Fruit fly (Drosophila melanogaster): ENCODE measurements around the gene ng3.

Gene ng3

dm6 chrX:3273557-3273956 is 31.7 kb upstream of the ng3 start (continued):
- TF ChIP-seq slbo (GFP tag; IDR thresholded peaks at IDR 0.05), result peak; percentile 67
- TF ChIP-seq run (tag; optimal IDR thresholded peaks at IDR 0.05), result no peak
- no peak for TF ChIP-seq trh (GFP tag; optimal IDR thresholded peaks at IDR 0.05)
- TF ChIP-seq Aef1 (GFP tag; IDR thresholded peaks at IDR 0.05), result 0 out of 3 replicates have a peak, but pooled peaks have one; percentile 19
- peak; percentile 30 for TF ChIP-seq lilli (GFP tag; optimal IDR thresholded peaks at IDR 0.05)
- no peak for TF ChIP-seq CG34224 (GFP tag; IDR thresholded peaks at IDR 0.05; ENCODE audit: partially characterized antibody)
- no peak for TF ChIP-seq Sox100B (GFP tag; optimal IDR thresholded peaks at IDR 0.05)
- no peak for TF ChIP-seq CG10979 (tag; optimal IDR thresholded peaks at IDR 0.05)
- no peak for TF ChIP-seq CG1602 (GFP tag; optimal IDR thresholded peaks at IDR 0.05)
- TF ChIP-seq CG13894 (tag; optimal IDR thresholded peaks at IDR 0.05), result peak; percentile 46
- TF ChIP-seq phol (tag; optimal IDR thresholded peaks at IDR 0.05), result no peak
- no peak for TF ChIP-seq pan (optimal IDR thresholded peaks at IDR 0.05)
- TF ChIP-seq pan (GFP tag; optimal IDR thresholded peaks at IDR 0.05 in 1 of 2, IDR thresholded peaks at IDR 0.05 in 1 of 2), result peak in 1 of 2 experiments; percentile 26
- TF ChIP-seq CG3281 (GFP tag; optimal IDR thresholded peaks at IDR 0.05), result peak; percentile 13
- TF ChIP-seq Rfx (GFP tag; IDR thresholded peaks at IDR 0.05), result peak; percentile 72
- TF ChIP-seq CG11456 (GFP tag; IDR thresholded peaks at IDR 0.05), result peak; percentile 68; the same call in 1 of the 3 replicates
- TF ChIP-seq amos (GFP tag; IDR thresholded peaks at IDR 0.05; ENCODE audit: partially characterized antibody), result no peak
- TF ChIP-seq CG31388 (GFP tag; optimal IDR thresholded peaks at IDR 0.05), result no peak
- 0 out of 2 replicates have a peak, but pooled peaks have one; percentile 7 for TF ChIP-seq ssp (GFP tag; IDR thresholded peaks at IDR 0.05)
- TF ChIP-seq CG12299 (tag; optimal IDR thresholded peaks at IDR 0.05), result no peak
- TF ChIP-seq Fer1 (GFP tag; optimal IDR thresholded peaks at IDR 0.05), result peak; percentile 67
- peak; percentile 14 for TF ChIP-seq CG13296 (GFP tag; optimal IDR thresholded peaks at IDR 0.05)
- no peak for TF ChIP-seq CG10462 (GFP tag; optimal IDR thresholded peaks at IDR 0.05)
- TF ChIP-seq mirr (GFP tag; optimal IDR thresholded peaks at IDR 0.05), result peak; percentile 0
- TF ChIP-seq CG7372 (GFP tag; IDR thresholded peaks at IDR 0.05), result 0 out of 2 replicates have a peak, but pooled peaks have one; percentile 29
- TF ChIP-seq sob (GFP tag; IDR thresholded peaks at IDR 0.05), result no peak
- no peak for TF ChIP-seq wek (GFP tag; optimal IDR thresholded peaks at IDR 0.05)
- no peak for TF ChIP-seq BEAF-32 (GFP tag; optimal IDR thresholded peaks at IDR 0.05)
- no peak for TF ChIP-seq zf30C (GFP tag; optimal IDR thresholded peaks at IDR 0.05)
- no peak for TF ChIP-seq CG15479 (GFP tag; optimal IDR thresholded peaks at IDR 0.05)
- TF ChIP-seq sd (tag; optimal IDR thresholded peaks at IDR 0.05), result peak; percentile 15
- TF ChIP-seq CG2199 (GFP tag; IDR thresholded peaks at IDR 0.05), result no peak
- TF ChIP-seq MBD-R2 (GFP tag; IDR thresholded peaks at IDR 0.05), result 0 out of 2 replicates have a peak, but pooled peaks have one; percentile 36
- TF ChIP-seq lbe (GFP tag; optimal IDR thresholded peaks at IDR 0.05), result no peak
- TF ChIP-seq Sry-β (GFP tag; optimal IDR thresholded peaks at IDR 0.05), result no peak
- TF ChIP-seq Dbx (GFP tag; IDR thresholded peaks at IDR 0.05), result peak; percentile 69; the same call in 2 of the 3 replicates
- TF ChIP-seq tap (tag; optimal IDR thresholded peaks at IDR 0.05), result no peak
- no peak for TF ChIP-seq tio (GFP tag; optimal IDR thresholded peaks at IDR 0.05)
- TF ChIP-seq CG2678 (tag; optimal IDR thresholded peaks at IDR 0.05), result peak; percentile 58
- TF ChIP-seq Adf1 (GFP tag; IDR thresholded peaks at IDR 0.05), result no peak; the same call in 1 of the 2 replicates
- no peak for TF ChIP-seq CG5180 (GFP tag; optimal IDR thresholded peaks at IDR 0.05)
- no peak for TF ChIP-seq zen (tag; optimal IDR thresholded peaks at IDR 0.05)
- TF ChIP-seq CG4617 (GFP tag; optimal IDR thresholded peaks at IDR 0.05; ENCODE audit: borderline replicate concordance), result no peak
- no peak for TF ChIP-seq gfzf (GFP tag; optimal IDR thresholded peaks at IDR 0.05)
- no peak for TF ChIP-seq CoRest (tag; optimal IDR thresholded peaks at IDR 0.05)
- 0 out of 2 replicates have a peak, but pooled peaks have one; percentile 24 for TF ChIP-seq gsb (GFP tag; IDR thresholded peaks at IDR 0.05)
- no peak for TF ChIP-seq CG12769 (tag; optimal IDR thresholded peaks at IDR 0.05)
- TF ChIP-seq NC2α (GFP tag; optimal IDR thresholded peaks at IDR 0.05), result no peak
- TF ChIP-seq Lpt (GFP tag; optimal IDR thresholded peaks at IDR 0.05), result no peak
- 0 out of 3 replicates have a peak, but pooled peaks have one; percentile 35 for TF ChIP-seq CG11695 (GFP tag; IDR thresholded peaks at IDR 0.05)
- no peak for TF ChIP-seq Awh (GFP tag; IDR thresholded peaks at IDR 0.05)
